Fruit fly (Drosophila melanogaster): Measurements from ENCODE around the gene CG43841.

CG43841 gene

dm6 chrX:18404150-18404631, 35.3 kb upstream of the CG43841 start (continued):
- TF ChIP-seq CG4854 (GFP tag; optimal IDR thresholded peaks at IDR 0.05) (no peak), Lim3 (GFP tag; IDR thresholded peaks at IDR 0.05) (no peak), eve (GFP tag; optimal IDR thresholded peaks at IDR 0.05) (no peak), CG13287 (GFP tag; IDR thresholded peaks at IDR 0.05; ENCODE audit: partially characterized antibody) (peak; percentile 25; the same call in 1 of the 2 replicates), crp (GFP tag; optimal IDR thresholded peaks at IDR 0.05) (peak in 1 of 2 experiments; percentile 11), Rx (GFP tag; IDR thresholded peaks at IDR 0.05) (no peak), CG7745 (tag; optimal IDR thresholded peaks at IDR 0.05) (no peak), CG7556 (GFP tag; optimal IDR thresholded peaks at IDR 0.05) (no peak), ken (GFP tag; IDR thresholded peaks at IDR 0.05) (no peak), sug (tag; optimal IDR thresholded peaks at IDR 0.05) (peak; percentile 18), B-H2 (GFP tag; optimal IDR thresholded peaks at IDR 0.05) (no peak), CG11695 (GFP tag; IDR thresholded peaks at IDR 0.05) (no peak), stc (GFP tag; IDR thresholded peaks at IDR 0.05) (peak; percentile 12; the same call in 1 of the 2 replicates), HLH3B (GFP tag; IDR thresholded peaks at IDR 0.05) (no peak), CG12219 (GFP tag; optimal IDR thresholded peaks at IDR 0.05) (no peak), CG11093 (GFP tag; IDR thresholded peaks at IDR 0.05) (no peak), CG14441 (GFP tag; IDR thresholded peaks at IDR 0.05) (no peak), cg (GFP tag; optimal IDR thresholded peaks at IDR 0.05) (no peak), dan (GFP tag; IDR thresholded peaks at IDR 0.05) (no peak), rib (GFP tag; IDR thresholded peaks at IDR 0.05) (no peak), Rfx (GFP tag; IDR thresholded peaks at IDR 0.05) (no peak), Jarid2 (GFP tag; optimal IDR thresholded peaks at IDR 0.05) (peak; percentile 69), CG10431 (GFP tag; optimal IDR thresholded peaks at IDR 0.05) (no peak), jumu (GFP tag; optimal IDR thresholded peaks at IDR 0.05) (no peak), pan (optimal IDR thresholded peaks at IDR 0.05) (no peak), pan (GFP tag; optimal IDR thresholded peaks at IDR 0.05 in 1 of 2, IDR thresholded peaks at IDR 0.05 in 1 of 2) (no peak), Optix (GFP tag; IDR thresholded peaks at IDR 0.05) (no peak), caup (GFP tag; optimal IDR thresholded peaks at IDR 0.05; ENCODE audit: severe bottlenecking) (no peak), CG13296 (GFP tag; optimal IDR thresholded peaks at IDR 0.05) (no peak), Awh (GFP tag; IDR thresholded peaks at IDR 0.05) (peak; percentile 37; the same call in 1 of the 2 replicates), CG2116 (GFP tag; optimal IDR thresholded peaks at IDR 0.05) (no peak), eyg (GFP tag; optimal IDR thresholded peaks at IDR 0.05) (no peak), gce (GFP tag; IDR thresholded peaks at IDR 0.05) (no peak), Hr39 (optimal IDR thresholded peaks at IDR 0.05) (no peak), jing (GFP tag; optimal IDR thresholded peaks at IDR 0.05) (no peak), jigr1 (GFP tag; IDR thresholded peaks at IDR 0.05) (no peak), CG8478 (optimal IDR thresholded peaks at IDR 0.05) (no peak), chinmo (GFP tag; IDR thresholded peaks at IDR 0.05; ENCODE audit: partially characterized antibody) (0 out of 4 replicates have a peak, but pooled peaks have one; percentile 79), CG18599 (GFP tag; optimal IDR thresholded peaks at IDR 0.05) (no peak), org-1 (GFP tag; optimal IDR thresholded peaks at IDR 0.05) (no peak), Eip74EF (GFP tag; optimal IDR thresholded peaks at IDR 0.05) (no peak), aop (GFP tag; IDR thresholded peaks at IDR 0.05) (0 out of 2 replicates have a peak, but pooled peaks have one; percentile 11)

Measured in whole organism, embryonic.